Worm (Caenorhabditis elegans) whole organism, early embryonic: ENCODE data around the gene cebp-1.

ENCODE experiments used
- B0310.2 ChIP-seq: sonication (generic microtip); optimal IDR thresholded peaks from 2 replicates; lab custom pipeline; 2016; ENCODE audit warnings: mild to moderate bottlenecking, missing genetic modification characterization, missing compliant biosample characterization
- aly-1 ChIP-seq: sonication (generic microtip); optimal IDR thresholded peaks from 2 replicates; lab custom pipeline; 2016; ENCODE audit warnings: missing genetic modification characterization, missing compliant biosample characterization
- ama-1 ChIP-seq: fragments of 150-350 bp; optimal IDR thresholded peaks from 2 replicates; lab custom pipeline; 2014
- ceh-36 ChIP-seq: sonication (generic microtip); optimal IDR thresholded peaks from 2 replicates; lab custom pipeline; 2016; ENCODE audit warnings: missing genetic modification characterization, inconsistent platforms, missing compliant biosample characterization
- ets-7 ChIP-seq: sonication (generic microtip); optimal IDR thresholded peaks from 2 replicates; lab custom pipeline; 2016; ENCODE audit warnings: missing genotype, missing genetic modification characterization, missing compliant biosample characterization
- flt-1 ChIP-seq: fragments of 200-800 bp; sonication (Bioruptor generic); IDR thresholded peaks from 2 replicates; pipeline ENCODE4 v1.3.6; 2022; ENCODE audit warnings: missing genetic modification characterization, missing compliant biosample characterization
- hmbx-1 ChIP-seq: sonication (generic microtip); optimal IDR thresholded peaks from 2 replicates; lab custom pipeline; 2016; ENCODE audit warnings: mild to moderate bottlenecking, missing genetic modification characterization, missing compliant biosample characterization
- hmg-4 ChIP-seq: fragments of 200-800 bp; sonication (Bioruptor generic); optimal IDR thresholded peaks from 2 replicates; lab custom pipeline; 2018; ENCODE audit warnings: mild to moderate bottlenecking, missing genetic modification characterization, missing compliant biosample characterization
- hnd-1 ChIP-seq: sonication (generic microtip); optimal IDR thresholded peaks from 2 replicates; lab custom pipeline; 2016; ENCODE audit warnings: missing genetic modification characterization, missing compliant biosample characterization
- pes-1 ChIP-seq: fragments of 200-800 bp; sonication (Bioruptor generic); IDR thresholded peaks from 2 replicates; pipeline ENCODE4 v1.3.6; 2022; ENCODE audit warnings: missing genetic modification reagents, missing genetic modification characterization, missing compliant biosample characterization
- scrt-1 ChIP-seq: fragments of 200-800 bp; sonication (Bioruptor generic); IDR thresholded peaks from 2 replicates; pipeline ENCODE4 v1.3.6; 2022; ENCODE audit warnings: missing genetic modification characterization, missing compliant biosample characterization
- sea-1 ChIP-seq: fragments of 200-800 bp; sonication (Bioruptor generic); conservative IDR thresholded peaks from 2 replicates; pipeline ENCODE4 v1.3.6; 2022; ENCODE audit warnings: missing genetic modification characterization, missing compliant biosample characterization
- tbx-37 ChIP-seq: fragments of 200-800 bp; sonication (Bioruptor generic); conservative IDR thresholded peaks from 2 replicates; pipeline ENCODE4 v1.3.6; 2022; ENCODE audit warnings: missing genetic modification reagents, missing genetic modification characterization, missing compliant biosample characterization
- tra-4 ChIP-seq: sonication (generic microtip); optimal IDR thresholded peaks from 2 replicates; lab custom pipeline; 2017; ENCODE audit warnings: missing genetic modification characterization, missing compliant biosample characterization

DNA sequence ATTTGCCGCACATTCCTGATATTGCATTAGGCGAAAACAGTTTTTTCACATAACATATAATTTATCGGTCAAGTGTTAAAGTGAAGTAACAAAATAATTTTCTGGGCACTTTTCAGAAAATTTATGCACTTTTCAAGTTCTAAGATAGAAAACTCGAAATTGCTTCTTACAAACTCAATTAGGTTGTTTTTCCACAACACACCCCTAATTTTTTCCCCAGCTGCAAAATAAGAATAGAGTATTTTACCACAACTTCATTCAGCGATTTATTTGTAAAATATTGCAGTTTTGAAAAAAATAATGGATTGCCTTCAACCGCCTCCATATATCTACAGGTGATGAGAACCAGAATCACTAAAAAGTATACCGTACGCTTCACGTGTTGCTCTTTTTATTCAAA is 40.8 kb downstream of the cebp-1 start, which contains the start of gene srh-19:
- no peak for TF ChIP-seq ama-1 (lab: Kevin White, UChicago)
- no peak for TF ChIP-seq aly-1 (tag; lab: Kevin White, UChicago)
- no peak for TF ChIP-seq pes-1 (GFP tag; lab: Robert Waterston, UW)
- TF ChIP-seq ets-7 (tag; lab: Kevin White, UChicago) = no peak
- TF ChIP-seq hmg-4 (GFP tag; lab: Kevin White, UChicago) = no peak
- TF ChIP-seq tra-4 (tag; lab: Kevin White, UChicago) = no peak
- no peak for TF ChIP-seq ceh-36 (tag; lab: Kevin White, UChicago)
- TF ChIP-seq flt-1 (GFP tag; lab: Robert Waterston, UW) = no peak
- no peak for TF ChIP-seq tbx-37 (GFP tag; lab: Robert Waterston, UW)
- no peak for TF ChIP-seq hnd-1
- no peak for TF ChIP-seq B0310.2 (tag; lab: Kevin White, UChicago)
- no peak for TF ChIP-seq sea-1 (GFP tag; lab: Robert Waterston, UW)
- TF ChIP-seq hmbx-1 (tag; lab: Kevin White, UChicago) = no peak
- no peak for TF ChIP-seq scrt-1 (GFP tag; lab: Robert Waterston, UW)
